Worm (Caenorhabditis elegans): ENCODE data around the gene mai-2.
A peak's percentile ranks its signal among the peaks of the same experiment; 100 is the strongest.
"Not testable (repeated sequence)": the region's sequence is repeated elsewhere in the genome, so short reads cannot be mapped to it uniquely, and the experiment has no call there.

mai-2 gene

ce11 chrIV:3399015-3399722 is 13.5 kb downstream of the mai-2 start, which contains the start of the genes dyf-3 and pdhb-1 (continued):
- TF ChIP-seq nhr-43 (tag; optimal IDR thresholded peaks at IDR 0.05; ENCODE audit: poor library complexity, severe bottlenecking) (no peak), daf-12 (tag; optimal IDR thresholded peaks at IDR 0.05) (no peak), lin-15B (tag; optimal IDR thresholded peaks at IDR 0.05) (peak; percentile 33), jun-1 (tag; optimal IDR thresholded peaks at IDR 0.05) (no peak), nhr-11 (tag; optimal IDR thresholded peaks at IDR 0.05) (no peak)

- TF ChIP-seq pqm-1 (tag; optimal IDR thresholded peaks at IDR 0.05) (peak; percentile 90), mdl-1 (tag; optimal IDR thresholded peaks at IDR 0.05) (no peak), elt-2 (tag; optimal IDR thresholded peaks at IDR 0.05) (peak; percentile 83), pha-4 (tag; optimal IDR thresholded peaks at IDR 0.05) (peak; percentile 27)
Measured at ce11 chrIV:3400941-3401340, 15.2 kb downstream of the mai-2 start.

- TF ChIP-seq hmg-11 (tag; optimal IDR thresholded peaks at IDR 0.05), result no peak
- no peak for TF ChIP-seq snpc-4 (tag; optimal IDR thresholded peaks at IDR 0.05)
- TF ChIP-seq pha-4 (tag; optimal IDR thresholded peaks at IDR 0.05), result no peak
- no peak for TF ChIP-seq eor-1 (tag; optimal IDR thresholded peaks at IDR 0.05)
Measured at ce11 chrIV:3415383-3415782, 29.7 kb downstream of the mai-2 start, which contains the start of gene lgc-9. Gene lgc-9 (plus strand): TSS chrIV:3415683.

- no peak for TF ChIP-seq daf-12 (tag; optimal IDR thresholded peaks at IDR 0.05)
- TF ChIP-seq ceh-28 (tag; optimal IDR thresholded peaks at IDR 0.05), result peak; percentile 39
Measured at ce11 chrIV:3418741-3419140, 33.0 kb downstream of the mai-2 start.

- TF ChIP-seq mml-1 (tag; optimal IDR thresholded peaks at IDR 0.05), result no peak
- TF ChIP-seq daf-12 (tag; optimal IDR thresholded peaks at IDR 0.05), result no peak
Measured at ce11 chrIV:3422516-3422915, 36.8 kb downstream of the mai-2 start, which contains the start of gene C04C3.6. Gene C04C3.6 (minus strand): TSS chrIV:3422616.

- TF ChIP-seq nfya-1 (tag; optimal IDR thresholded peaks at IDR 0.05; ENCODE audit: insufficient read depth) (no peak), tbx-2 (tag; optimal IDR thresholded peaks at IDR 0.05) (no peak), hmg-11 (tag; optimal IDR thresholded peaks at IDR 0.05) (no peak), pha-4 (tag; optimal IDR thresholded peaks at IDR 0.05) (no peak), jun-1 (tag; optimal IDR thresholded peaks at IDR 0.05) (no peak), lsy-12 (tag; optimal IDR thresholded peaks at IDR 0.05) (no peak), ama-1 (optimal IDR thresholded peaks at IDR 0.05) (no peak), nhr-11 (tag; optimal IDR thresholded peaks at IDR 0.05) (no peak), egl-5 (tag; optimal IDR thresholded peaks at IDR 0.05) (no peak)
Measured at ce11 chrIV:3428434-3428950, 42.8 kb downstream of the mai-2 start, which contains the start of the genes C04C3.9 and srz-60. Gene C04C3.9 (minus strand): TSS chrIV:3428534. Gene srz-60 (plus strand): TSS chrIV:3428900.

ce11 chrIV:3433387-3433786 is 47.7 kb downstream of the mai-2 start, which contains the start of gene C04C3.7:
Gene C04C3.7 (minus strand): TSS chrIV:3433487.
- not testable (repeated sequence) for TF ChIP-seq daf-12 (tag; optimal IDR thresholded peaks at IDR 0.05); ama-1 (optimal IDR thresholded peaks at IDR 0.05); nhr-237 (tag; optimal IDR thresholded peaks at IDR 0.05)

- TF ChIP-seq egl-27 (tag; optimal IDR thresholded peaks at IDR 0.05) (no peak), unc-62 (GFP tag; optimal IDR thresholded peaks at IDR 0.05) (no peak), nfya-1 (tag; optimal IDR thresholded peaks at IDR 0.05; ENCODE audit: insufficient read depth) (no peak), hmg-11 (tag; optimal IDR thresholded peaks at IDR 0.05) (no peak), mml-1 (tag; optimal IDR thresholded peaks at IDR 0.05) (no peak)
Measured at ce11 chrIV:3436021-3436420, 50.3 kb downstream of the mai-2 start, which contains the start of gene srz-32. Gene srz-32 (plus strand): TSS chrIV:3436321.

All from whole organism, L3 larva.